Worm (Caenorhabditis elegans) whole organism, L1 larva: ENCODE results near the gene clh-6.

Source experiments
- C16A3.4 ChIP-seq: fragments of 150-350 bp; optimal IDR thresholded peaks from 2 replicates; lab custom pipeline; 2014; ENCODE audit warnings: missing biosample characterization, missing genetic modification characterization
- F16B12.6 ChIP-seq: fragments of 150-350 bp; optimal IDR thresholded peaks from 2 replicates; lab custom pipeline; 2014; ENCODE audit warnings: missing biosample characterization, missing genetic modification characterization
- Y116A8C.19 ChIP-seq: sonication (generic microtip); optimal IDR thresholded peaks from 2 replicates; lab custom pipeline; 2016; ENCODE audit warnings: missing compliant biosample characterization, missing genetic modification characterization, borderline replicate concordance
- aha-1 ChIP-seq: fragments of 150-350 bp; optimal IDR thresholded peaks from 2 replicates; lab custom pipeline; 2014; ENCODE audit warnings: missing biosample characterization, missing genetic modification characterization
- aly-2 ChIP-seq: fragments of 150-350 bp; optimal IDR thresholded peaks from 2 replicates; lab custom pipeline; 2014; ENCODE audit warnings: missing biosample characterization, missing genetic modification characterization
- blmp-1 ChIP-seq: fragments of 150-350 bp; optimal IDR thresholded peaks from 2 replicates; lab custom pipeline; 2014; ENCODE audit warnings: missing biosample characterization, missing genetic modification characterization
- ceh-82 ChIP-seq, 3 experiments: fragments of 150-350 bp in 1 of 3; sonication (generic microtip) in 2 of 3; optimal IDR thresholded peaks; 2 replicates each; lab custom pipeline; 2014 to 2017; ENCODE audit warnings: missing biosample characterization in 3 of 3, missing genetic modification characterization in 3 of 3
- dpl-1 ChIP-seq, 3 experiments: fragments of 150-350 bp in 2 of 3; sonication (generic microtip) in 1 of 3; optimal IDR thresholded peaks; 2 replicates each; lab custom pipeline; 2014 to 2017; ENCODE audit warnings: missing biosample characterization in 3 of 3, missing genetic modification characterization in 3 of 3, missing genetic modification reagents in 3 of 3
- dsc-1 ChIP-seq: sonication (generic microtip); optimal IDR thresholded peaks from 2 replicates; lab custom pipeline; 2016; ENCODE audit warnings: mild to moderate bottlenecking, missing genetic modification characterization, missing compliant biosample characterization
- efl-1 ChIP-seq, 4 experiments: fragments of 150-350 bp; optimal IDR thresholded peaks in 3 of 4; peaks in 1 of 4; 1 replicate in 1 of 4; 2 replicates in 3 of 4; lab custom pipeline; 2014; ENCODE audit warnings: missing biosample characterization in 2 of 4, missing genetic modification characterization in 2 of 4, missing genetic modification reagents in 2 of 4
- efl-3 ChIP-seq: fragments of 200-800 bp; sonication (Bioruptor generic); optimal IDR thresholded peaks from 2 replicates; lab custom pipeline; 2018; ENCODE audit warnings: mild to moderate bottlenecking, missing genetic modification characterization, missing compliant biosample characterization
- egl-27 ChIP-seq, 2 experiments: fragments of 150-350 bp in 1 of 2; sonication (generic microtip); optimal IDR thresholded peaks; 3 replicates each; lab custom pipeline; 2017 to 2018; ENCODE audit warnings: missing biosample characterization in 2 of 2, missing genetic modification characterization in 2 of 2, missing genetic modification reagents in 2 of 2
- elt-2 ChIP-seq: sonication (generic microtip); optimal IDR thresholded peaks from 2 replicates; lab custom pipeline; 2016; ENCODE audit warnings: missing genetic modification characterization, mild to moderate bottlenecking, inconsistent platforms, missing compliant biosample characterization, missing genetic modification reagents
- elt-3 ChIP-seq, 6 experiments: fragments of 150-350 bp in 1 of 6; sonication (generic microtip); optimal IDR thresholded peaks; 2 replicates each; lab custom pipeline; 2017 to 2018; ENCODE audit warnings: missing biosample characterization in 6 of 6, missing genetic modification characterization in 6 of 6, inconsistent platforms in 1 of 6
- hlh-17 ChIP-seq: fragments of 200-800 bp; sonication (Bioruptor generic); optimal IDR thresholded peaks from 2 replicates; lab custom pipeline; 2018; ENCODE audit warnings: missing genetic modification characterization, mild to moderate bottlenecking, missing compliant biosample characterization, moderate library complexity, borderline replicate concordance
- lin-14 ChIP-seq: fragments of 200-800 bp; sonication (Bioruptor generic); optimal IDR thresholded peaks from 2 replicates; lab custom pipeline; 2018; ENCODE audit warnings: mild to moderate bottlenecking, missing genetic modification characterization, moderate library complexity, missing compliant biosample characterization
- lin-35 ChIP-seq, 2 experiments: fragments of 150-350 bp; optimal IDR thresholded peaks; 2 replicates each; lab custom pipeline; 2014; ENCODE audit warnings: missing biosample characterization in 2 of 2, missing genetic modification characterization in 2 of 2, missing genetic modification reagents in 2 of 2
- lin-39 ChIP-seq: fragments of 150-350 bp; optimal IDR thresholded peaks from 2 replicates; lab custom pipeline; 2014; ENCODE audit warnings: missing biosample characterization, missing genetic modification reagents, missing genetic modification characterization
- lir-3 ChIP-seq: sonication (generic microtip); optimal IDR thresholded peaks from 2 replicates; lab custom pipeline; 2016; ENCODE audit warnings: mild to moderate bottlenecking, missing genetic modification characterization, moderate library complexity, missing compliant biosample characterization; ENCODE audit not compliant: poor library complexity
- lsy-2 ChIP-seq, 2 experiments: fragments of 150-350 bp; optimal IDR thresholded peaks; 2 replicates each; lab custom pipeline; 2014; ENCODE audit warnings: missing biosample characterization in 2 of 2, missing genetic modification characterization in 2 of 2
- mdl-1 ChIP-seq, 2 experiments: fragments of 150-350 bp; optimal IDR thresholded peaks; 2 replicates each; lab custom pipeline; 2014 to 2017; ENCODE audit warnings: missing biosample characterization in 2 of 2, missing genetic modification characterization in 2 of 2, inconsistent platforms in 1 of 2
- mef-2 ChIP-seq: fragments of 150-350 bp; optimal IDR thresholded peaks from 2 replicates; lab custom pipeline; 2014; ENCODE audit warnings: missing biosample characterization, missing genetic modification characterization
- mep-1 ChIP-seq: fragments of 150-350 bp; optimal IDR thresholded peaks from 2 replicates; lab custom pipeline; 2014; ENCODE audit warnings: missing biosample characterization, missing genetic modification characterization
- nhr-19 ChIP-seq: fragments of 200-800 bp; sonication (Bioruptor generic); conservative IDR thresholded peaks from 2 replicates; pipeline ENCODE4 v1.3.6; 2022; ENCODE audit warnings: missing genetic modification characterization, missing compliant biosample characterization
- nhr-20 ChIP-seq: sonication (generic microtip); optimal IDR thresholded peaks from 2 replicates; lab custom pipeline; 2016; ENCODE audit warnings: mild to moderate bottlenecking, missing genetic modification characterization, missing compliant biosample characterization
- nhr-28 ChIP-seq: fragments of 150-350 bp; optimal IDR thresholded peaks from 2 replicates; lab custom pipeline; 2014; ENCODE audit warnings: missing biosample characterization, missing genetic modification characterization
- nhr-71 ChIP-seq: sonication (generic microtip); optimal IDR thresholded peaks from 2 replicates; lab custom pipeline; 2016; ENCODE audit warnings: mild to moderate bottlenecking, missing genetic modification characterization, moderate library complexity, missing compliant biosample characterization
- nhr-77 ChIP-seq: fragments of 150-350 bp; optimal IDR thresholded peaks from 2 replicates; lab custom pipeline; 2014; ENCODE audit warnings: missing biosample characterization, missing genetic modification characterization
- nhr-85 ChIP-seq: sonication (generic microtip); peaks from one replicate; lab custom pipeline; 2016; ENCODE audit warnings: missing genetic modification characterization, inconsistent platforms, missing compliant biosample characterization
- nhr-90 ChIP-seq: sonication (generic microtip); optimal IDR thresholded peaks from 2 replicates; lab custom pipeline; 2016; ENCODE audit warnings: mild to moderate bottlenecking, missing genetic modification characterization, missing compliant biosample characterization; ENCODE audit not compliant: poor library complexity
- pag-3 ChIP-seq: sonication (generic microtip); optimal IDR thresholded peaks from 2 replicates; lab custom pipeline; 2017; ENCODE audit warnings: missing genetic modification characterization, mild to moderate bottlenecking, missing compliant biosample characterization, antibody characterized with exemption, borderline replicate concordance; ENCODE audit not compliant: insufficient read depth
- pqm-1 ChIP-seq: sonication (generic microtip); optimal IDR thresholded peaks from 3 replicates; lab custom pipeline; 2017; ENCODE audit warnings: missing biosample characterization, missing genetic modification characterization
- skn-1 ChIP-seq: fragments of 150-350 bp; optimal IDR thresholded peaks from 2 replicates; lab custom pipeline; 2014; ENCODE audit warnings: missing biosample characterization, missing genetic modification characterization
- snpc-4 ChIP-seq: fragments of 150-350 bp; optimal IDR thresholded peaks from 2 replicates; lab custom pipeline; 2014; ENCODE audit warnings: missing biosample characterization, missing genetic modification characterization
- snu-23 ChIP-seq: sonication (generic microtip); optimal IDR thresholded peaks from 2 replicates; lab custom pipeline; 2016; ENCODE audit warnings: missing genetic modification characterization, missing compliant biosample characterization
- tbx-2 ChIP-seq: sonication (generic microtip); optimal IDR thresholded peaks from 2 replicates; lab custom pipeline; 2016; ENCODE audit warnings: missing genetic modification characterization, missing compliant biosample characterization
- unc-130 ChIP-seq: fragments of 150-350 bp; optimal IDR thresholded peaks from 2 replicates; lab custom pipeline; 2017; ENCODE audit warnings: missing biosample characterization, missing genetic modification characterization, inconsistent platforms
- zip-4 ChIP-seq: fragments of 200-800 bp; sonication (Bioruptor generic); optimal IDR thresholded peaks from 2 replicates; lab custom pipeline; 2018; ENCODE audit warnings: mild to moderate bottlenecking, missing genetic modification characterization, moderate library complexity, missing compliant biosample characterization
- ztf-11 ChIP-seq, 2 experiments: sonication (generic microtip); optimal IDR thresholded peaks; 2 replicates each; lab custom pipeline; 2016 to 2017; ENCODE audit warnings: missing genetic modification characterization in 2 of 2, missing biosample characterization in 1 of 2, missing compliant biosample characterization in 1 of 2

clh-6 gene

DNA sequence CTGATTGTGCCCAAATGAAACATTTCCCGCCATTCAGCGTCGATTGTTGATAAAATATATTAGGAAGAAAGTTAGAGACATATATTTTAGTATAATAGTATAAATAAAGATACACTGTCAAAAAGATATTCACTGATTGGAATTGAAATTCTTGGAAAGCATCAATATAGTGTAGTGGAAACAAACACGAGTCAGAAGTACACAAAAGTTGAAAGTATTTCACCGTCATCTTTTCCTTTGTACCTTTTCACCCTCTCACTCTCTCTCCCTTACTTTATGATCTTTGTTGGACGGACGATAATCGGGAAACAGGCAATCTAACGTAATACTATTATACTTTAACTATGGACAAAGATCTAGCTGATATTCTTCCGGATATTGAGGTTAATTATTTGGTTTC, 30.9 kb upstream of the clh-6 start, which contains the start of gene nhr-208:
Gene nhr-208 (plus strand): TSS at position 288 of the 400 bp plus-strand sequence.
- TF ChIP-seq blmp-1 (tag; lab: Kevin White, UChicago) (peak; percentile 16), dsc-1 (no peak), snu-23 (GFP tag; lab: Kevin White, UChicago) (peak; percentile 2), mep-1 (tag; lab: Kevin White, UChicago) (no peak), nhr-20 (tag; lab: Kevin White, UChicago) (peak; percentile 50), dpl-1 (GFP tag; optimal IDR thresholded peaks at IDR 0.05; lab: Kevin White, UChicago) (no peak)

DNA sequence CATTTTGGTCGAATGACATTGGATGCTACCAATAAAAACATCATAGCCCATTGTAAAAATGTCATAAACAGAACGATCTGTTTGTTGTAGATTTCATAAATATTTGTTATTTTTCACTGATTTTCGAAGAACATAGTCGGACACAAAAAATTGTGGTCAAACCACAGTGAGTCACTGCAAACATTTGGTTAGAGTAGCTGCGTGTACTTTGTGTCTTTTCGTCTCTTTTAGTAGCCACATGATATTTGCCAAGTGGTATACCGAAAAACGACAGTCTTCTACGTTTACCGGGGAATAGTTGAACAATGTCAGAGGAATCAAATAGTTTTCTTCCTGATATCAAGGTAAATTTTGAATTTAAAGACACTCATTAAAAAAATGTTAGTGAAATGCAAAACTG, 28.6 kb upstream of the clh-6 start, which contains the start of gene nhr-206:
Gene nhr-206 (plus strand): TSS at position 248 of the 400 bp plus-strand sequence.
- peak; percentile 21; the same call in 1 of the 2 replicates for TF ChIP-seq nhr-19 (GFP tag; lab: Robert Waterston, UW)
- TF ChIP-seq efl-1 (optimal IDR thresholded peaks at IDR 0.05; lab: Kevin White, UChicago): no peak
- no peak for TF ChIP-seq efl-1 (GFP tag; optimal IDR thresholded peaks at IDR 0.05 in 1 of 2; lab: Kevin White, UChicago)
- no peak for TF ChIP-seq ceh-82 (tag; optimal IDR thresholded peaks at IDR 0.05; lab: Kevin White, UChicago)
- TF ChIP-seq snu-23 (GFP tag; lab: Kevin White, UChicago): peak; percentile 52
- no peak for TF ChIP-seq snpc-4
- peak; percentile 10 for TF ChIP-seq skn-1
- peak; percentile 77 for TF ChIP-seq lin-14 (GFP tag; lab: Kevin White, UChicago)
- peak; percentile 47 for TF ChIP-seq nhr-71 (tag; lab: Kevin White, UChicago)
- no peak for TF ChIP-seq egl-27 (tag; optimal IDR thresholded peaks at IDR 0.05; lab: Kevin White, UChicago)
- peak in 1 of 2 experiments; percentile 11 for TF ChIP-seq lsy-2 (tag; optimal IDR thresholded peaks at IDR 0.05; lab: Kevin White, UChicago)
- TF ChIP-seq pag-3 (tag; lab: Kevin White, UChicago): no peak
- peak in 2 of 6 experiments; percentile 13 to 31 for TF ChIP-seq elt-3 (tag; optimal IDR thresholded peaks at IDR 0.05; lab: Kevin White, UChicago)
- peak; percentile 18 for TF ChIP-seq mep-1 (tag; lab: Kevin White, UChicago)
- no peak for TF ChIP-seq nhr-77 (tag; lab: Kevin White, UChicago)
- TF ChIP-seq mef-2 (tag; lab: Kevin White, UChicago): no peak
- TF ChIP-seq hlh-17 (GFP tag; lab: Kevin White, UChicago): no peak
- peak; percentile 45 for TF ChIP-seq blmp-1 (tag; lab: Kevin White, UChicago)
- TF ChIP-seq C16A3.4 (tag; lab: Kevin White, UChicago): no peak
- TF ChIP-seq Y116A8C.19 (tag; lab: Kevin White, UChicago): no peak
- peak; percentile 11 for TF ChIP-seq nhr-90 (tag; lab: Kevin White, UChicago)
- TF ChIP-seq ztf-11 (tag; optimal IDR thresholded peaks at IDR 0.05; lab: Kevin White, UChicago): no peak
- TF ChIP-seq tbx-2 (tag; lab: Kevin White, UChicago): peak; percentile 9
- peak in 1 of 2 experiments; percentile 40 for TF ChIP-seq mdl-1 (tag; optimal IDR thresholded peaks at IDR 0.05; lab: Kevin White, UChicago)
- peak; percentile 70 for TF ChIP-seq nhr-20 (tag; lab: Kevin White, UChicago)
- peak; percentile 77 for TF ChIP-seq nhr-85 (tag; lab: Kevin White, UChicago)
- peak; percentile 17 for TF ChIP-seq lir-3 (tag; lab: Kevin White, UChicago)
- TF ChIP-seq lin-35 (GFP tag; optimal IDR thresholded peaks at IDR 0.05; lab: Kevin White, UChicago): peak in 1 of 2 experiments; percentile 58
- TF ChIP-seq elt-2 (tag; lab: Kevin White, UChicago): peak; percentile 22

ce11 chrV:12088773-12089172, 25.6 kb upstream of the clh-6 start, which contains the start of gene R07B7.12:
TSS of gene R07B7.12 (plus strand) at chrV:12089073.
- TF ChIP-seq aha-1 (tag; lab: Kevin White, UChicago) (no peak), nhr-28 (tag; lab: Kevin White, UChicago) (no peak), lin-39 (no peak), blmp-1 (tag; lab: Kevin White, UChicago) (no peak), zip-4 (GFP tag; lab: Kevin White, UChicago) (no peak), unc-130 (tag; lab: Kevin White, UChicago) (no peak), aly-2 (tag; lab: Kevin White, UChicago) (no peak), F16B12.6 (tag; lab: Kevin White, UChicago) (no peak), efl-3 (GFP tag; lab: Kevin White, UChicago) (no peak), pqm-1 (tag; lab: Kevin White, UChicago) (no peak), nhr-19 (GFP tag; lab: Robert Waterston, UW) (no peak)
